Worm (Caenorhabditis elegans) whole organism, young adult: Measurements from ENCODE around the gene flh-2.

Experiments
- B0261.1 ChIP-seq: sonication (generic microtip); optimal IDR thresholded peaks from 2 replicates; lab custom pipeline; 2016; ENCODE audit warnings: mild to moderate bottlenecking, missing genetic modification characterization, moderate library complexity, missing compliant biosample characterization
- F10E7.11 ChIP-seq: sonication (generic microtip); optimal IDR thresholded peaks from 2 replicates; lab custom pipeline; 2017; ENCODE audit warnings: mild to moderate bottlenecking, missing genetic modification characterization, moderate library complexity, missing compliant biosample characterization
- F23B12.7 ChIP-seq: sonication (generic microtip); optimal IDR thresholded peaks from 2 replicates; lab custom pipeline; 2017; ENCODE audit warnings: missing genetic modification characterization, mild to moderate bottlenecking, missing compliant biosample characterization, antibody characterized with exemption, moderate library complexity; ENCODE audit not compliant: insufficient read depth
- F57A8.1 ChIP-seq: fragments of 200-800 bp; sonication (Bioruptor generic); optimal IDR thresholded peaks from 2 replicates; lab custom pipeline; 2018; ENCODE audit warnings: mild to moderate bottlenecking, missing genetic modification characterization, moderate library complexity, missing compliant biosample characterization
- F57C9.4 ChIP-seq: sonication (generic microtip); optimal IDR thresholded peaks from 2 replicates; lab custom pipeline; 2017; ENCODE audit warnings: mild to moderate bottlenecking, missing genetic modification characterization, missing compliant biosample characterization
- Y53F4B.3 ChIP-seq: fragments of 200-800 bp; sonication (Bioruptor generic); IDR thresholded peaks from 2 replicates; pipeline ENCODE4 v1.3.6; 2022; ENCODE audit warnings: missing genetic modification reagents, missing genetic modification characterization, missing compliant biosample characterization
- Y53G8AR.9 ChIP-seq: fragments of 200-800 bp; sonication (Bioruptor generic); conservative IDR thresholded peaks from 2 replicates; pipeline ENCODE4 v1.3.6; 2022; ENCODE audit warnings: missing genetic modification reagents, missing genetic modification characterization, missing compliant biosample characterization
- ZK185.1 ChIP-seq: sonication (generic microtip); optimal IDR thresholded peaks from 2 replicates; lab custom pipeline; 2016; ENCODE audit warnings: mild to moderate bottlenecking, missing genetic modification characterization, missing compliant biosample characterization; ENCODE audit not compliant: poor library complexity, severe bottlenecking
- athp-1 ChIP-seq: sonication (generic microtip); optimal IDR thresholded peaks from 2 replicates; lab custom pipeline; 2017; ENCODE audit warnings: mild to moderate bottlenecking, missing genetic modification characterization, missing compliant biosample characterization
- attf-3 ChIP-seq: fragments of 200-800 bp; sonication (Bioruptor generic); conservative IDR thresholded peaks from 2 replicates; pipeline ENCODE4 v1.3.6; 2022; ENCODE audit warnings: missing genetic modification reagents, missing genetic modification characterization, missing compliant biosample characterization
- ccch-3 ChIP-seq: fragments of 200-800 bp; sonication (Bioruptor generic); optimal IDR thresholded peaks from 2 replicates; lab custom pipeline; 2018; ENCODE audit warnings: mild to moderate bottlenecking, missing genetic modification characterization, missing compliant biosample characterization
- cebp-2 ChIP-seq: fragments of 200-800 bp; sonication (Bioruptor generic); IDR thresholded peaks from 2 replicates; pipeline ENCODE4 v1.3.6; 2022; ENCODE audit warnings: missing genetic modification characterization, missing compliant biosample characterization
- ceh-27 ChIP-seq: fragments of 200-800 bp; sonication (Bioruptor generic); optimal IDR thresholded peaks from 2 replicates; lab custom pipeline; 2018; ENCODE audit warnings: mild to moderate bottlenecking, missing genetic modification characterization, moderate library complexity, missing compliant biosample characterization
- die-1 ChIP-seq: sonication (generic microtip); optimal IDR thresholded peaks from 2 replicates; lab custom pipeline; 2016; ENCODE audit warnings: missing genotype, mild to moderate bottlenecking, missing genetic modification characterization, missing compliant biosample characterization
- dox-1 ChIP-seq: fragments of 200-800 bp; sonication (Bioruptor generic); IDR thresholded peaks from 2 replicates; pipeline ENCODE4 v1.3.6; 2022; ENCODE audit warnings: missing genetic modification reagents, missing genetic modification characterization, missing compliant biosample characterization
- dpff-1 ChIP-seq: sonication (generic microtip); optimal IDR thresholded peaks from 2 replicates; lab custom pipeline; 2017; ENCODE audit warnings: mild to moderate bottlenecking, missing genetic modification characterization, missing compliant biosample characterization
- efl-1 ChIP-seq: fragments of 150-350 bp; optimal IDR thresholded peaks from 2 replicates; lab custom pipeline; 2014; ENCODE audit warnings: missing biosample characterization, missing genetic modification reagents, missing genetic modification characterization
- egl-18 ChIP-seq: fragments of 200-800 bp; sonication (Bioruptor generic); IDR thresholded peaks from 2 replicates; pipeline ENCODE4 v1.3.6; 2022; ENCODE audit warnings: missing genetic modification reagents, missing genetic modification characterization, missing compliant biosample characterization
- egrh-3 ChIP-seq: fragments of 200-800 bp; sonication (Bioruptor generic); IDR thresholded peaks from 2 replicates; pipeline ENCODE4 v1.3.6; 2022; ENCODE audit warnings: missing genetic modification reagents, missing genetic modification characterization, missing compliant biosample characterization
- fkh-3 ChIP-seq: sonication (generic microtip); optimal IDR thresholded peaks from 2 replicates; lab custom pipeline; 2016; ENCODE audit warnings: mild to moderate bottlenecking, missing genetic modification characterization, missing compliant biosample characterization
- hmg-20 ChIP-seq: fragments of 200-800 bp; sonication (Bioruptor generic); IDR thresholded peaks from 2 replicates; pipeline ENCODE4 v1.3.6; 2022; ENCODE audit warnings: missing genetic modification reagents, missing genetic modification characterization, missing compliant biosample characterization
- lin-26 ChIP-seq: fragments of 200-800 bp; sonication (Bioruptor generic); IDR thresholded peaks from 2 replicates; pipeline ENCODE4 v1.3.6; 2022; ENCODE audit warnings: missing genetic modification reagents, missing genetic modification characterization, missing compliant biosample characterization
- lin-35 ChIP-seq, 3 experiments: fragments of 150-350 bp in 2 of 3; sonication (generic microtip) in 1 of 3; optimal IDR thresholded peaks; 2 replicates each; lab custom pipeline; 2014 to 2018; ENCODE audit warnings: missing biosample characterization in 3 of 3, missing genetic modification characterization in 3 of 3, missing genetic modification reagents in 3 of 3
- lin-40 ChIP-seq: sonication (generic microtip); optimal IDR thresholded peaks from 2 replicates; lab custom pipeline; 2016; ENCODE audit warnings: missing genetic modification characterization, mild to moderate bottlenecking, missing compliant biosample characterization, missing genotype, missing genetic modification reagents
- madf-8 ChIP-seq: fragments of 200-800 bp; sonication (Bioruptor generic); conservative IDR thresholded peaks from 2 replicates; pipeline ENCODE4 v1.3.6; 2022; ENCODE audit warnings: missing genetic modification reagents, missing genetic modification characterization, missing compliant biosample characterization
- mcd-1 ChIP-seq: fragments of 200-800 bp; sonication (Bioruptor generic); IDR thresholded peaks from 2 replicates; pipeline ENCODE4 v1.3.6; 2022; ENCODE audit warnings: missing genetic modification reagents, missing genetic modification characterization, missing compliant biosample characterization
- mel-28 ChIP-seq: sonication (generic microtip); optimal IDR thresholded peaks from 2 replicates; lab custom pipeline; 2016; ENCODE audit warnings: borderline replicate concordance, mild to moderate bottlenecking, missing genetic modification characterization, missing compliant biosample characterization
- nhr-120 ChIP-seq: fragments of 200-800 bp; sonication (Bioruptor generic); IDR thresholded peaks from 2 replicates; pipeline ENCODE4 v1.3.6; 2022; ENCODE audit warnings: missing genetic modification characterization, missing compliant biosample characterization
- nhr-179 ChIP-seq: sonication (generic microtip); optimal IDR thresholded peaks from 2 replicates; lab custom pipeline; 2016; ENCODE audit warnings: mild to moderate bottlenecking, missing genetic modification characterization, missing compliant biosample characterization
- rcor-1 ChIP-seq: fragments of 200-800 bp; sonication (Bioruptor generic); IDR thresholded peaks from 2 replicates; pipeline ENCODE4 v1.3.6; 2022; ENCODE audit warnings: missing genetic modification reagents, missing genetic modification characterization, missing compliant biosample characterization
- repo-1 ChIP-seq: sonication (generic microtip); optimal IDR thresholded peaks from 2 replicates; lab custom pipeline; 2017; ENCODE audit warnings: mild to moderate bottlenecking, missing genetic modification characterization, missing compliant biosample characterization
- sdz-38 ChIP-seq: sonication (generic microtip); optimal IDR thresholded peaks from 2 replicates; lab custom pipeline; 2016; ENCODE audit warnings: missing genotype, missing genetic modification characterization, missing compliant biosample characterization
- snpc-1.3 ChIP-seq: sonication (generic microtip); optimal IDR thresholded peaks from 2 replicates; lab custom pipeline; 2017; ENCODE audit warnings: missing genetic modification characterization, mild to moderate bottlenecking, missing compliant biosample characterization, antibody characterized with exemption, moderate library complexity, missing genotype, missing genetic modification reagents; ENCODE audit not compliant: insufficient read depth
- snpc-3.4 ChIP-seq: sonication (generic microtip); optimal IDR thresholded peaks from 2 replicates; lab custom pipeline; 2017; ENCODE audit warnings: missing genetic modification characterization, mild to moderate bottlenecking, missing compliant biosample characterization, antibody characterized with exemption, moderate library complexity, missing genotype, missing genetic modification reagents
- snpc-4 ChIP-seq, 5 experiments: fragments of 150-350 bp in 1 of 5; sonication (generic microtip) in 4 of 5; optimal IDR thresholded peaks; 2 replicates each; lab custom pipeline; 2014 to 2018; ENCODE audit warnings: missing genetic modification characterization in 5 of 5, missing biosample characterization in 3 of 5, antibody characterized with exemption in 2 of 5, mild to moderate bottlenecking in 2 of 5, missing compliant biosample characterization in 2 of 5, missing genotype in 2 of 5, moderate library complexity in 2 of 5, missing genetic modification reagents in 1 of 5
- sptf-2 ChIP-seq: fragments of 200-800 bp; sonication (Bioruptor generic); optimal IDR thresholded peaks from 2 replicates; lab custom pipeline; 2018; ENCODE audit warnings: mild to moderate bottlenecking, missing genetic modification characterization, missing compliant biosample characterization
- tbp1 ChIP-seq: fragments of 200-800 bp; sonication (Bioruptor generic); optimal IDR thresholded peaks from 2 replicates; lab custom pipeline; 2018; ENCODE audit warnings: mild to moderate bottlenecking, missing genetic modification characterization, missing compliant biosample characterization
- tlf-1 ChIP-seq: fragments of 200-800 bp; sonication (Bioruptor generic); optimal IDR thresholded peaks from 2 replicates; lab custom pipeline; 2018; ENCODE audit warnings: mild to moderate bottlenecking, missing genetic modification characterization, missing compliant biosample characterization
- xnd-1 ChIP-seq: sonication (generic microtip); optimal IDR thresholded peaks from 2 replicates; lab custom pipeline; 2016; ENCODE audit warnings: missing genotype, missing genetic modification reagents, missing genetic modification characterization, missing compliant biosample characterization
- zfh-2 ChIP-seq: fragments of 200-800 bp; sonication (Bioruptor generic); conservative IDR thresholded peaks from 2 replicates; pipeline ENCODE4 v1.3.6; 2022; ENCODE audit warnings: missing genetic modification reagents, missing genetic modification characterization, missing compliant biosample characterization
- zim-3 ChIP-seq: sonication (generic microtip); optimal IDR thresholded peaks from 2 replicates; lab custom pipeline; 2017; ENCODE audit warnings: mild to moderate bottlenecking, missing genetic modification characterization, moderate library complexity, missing compliant biosample characterization
- ztf-22 ChIP-seq: fragments of 200-800 bp; sonication (Bioruptor generic); optimal IDR thresholded peaks from 2 replicates; lab custom pipeline; 2018; ENCODE audit warnings: mild to moderate bottlenecking, missing genetic modification characterization, moderate library complexity, missing compliant biosample characterization
- ztf-3 ChIP-seq: fragments of 200-800 bp; sonication (Bioruptor generic); optimal IDR thresholded peaks from 2 replicates; lab custom pipeline; 2018; ENCODE audit warnings: mild to moderate bottlenecking, missing genetic modification characterization, missing compliant biosample characterization

The flh-2 gene

ce11 chrIII:4939267-4939666 is 12.7 kb upstream of the flh-2 start, which contains the start of gene rpb-2:
Gene rpb-2 (plus strand): TSS chrIII:4939567.
- TF ChIP-seq efl-1: no peak
- no peak for TF ChIP-seq ZK185.1 (tag; lab: Kevin White, UChicago)
- 0 out of 2 replicates have a peak, but pooled peaks have one; percentile 17 for TF ChIP-seq Y53G8AR.9 (GFP tag; lab: Robert Waterston, UW)
- TF ChIP-seq zim-3 (tag; lab: Kevin White, UChicago): no peak
- TF ChIP-seq F57C9.4: no peak
- TF ChIP-seq B0261.1 (tag; lab: Kevin White, UChicago): no peak
- TF ChIP-seq Y53F4B.3 (GFP tag; lab: Robert Waterston, UW): no peak

ce11 chrIII:4944213-4944612 is 7.7 kb upstream of the flh-2 start, which contains the start of gene ntl-9:
Gene ntl-9 (plus strand): TSS chrIII:4944513.
- no peak for TF ChIP-seq F57A8.1 (GFP tag; lab: Kevin White, UChicago)
- TF ChIP-seq repo-1 (tag; lab: Kevin White, UChicago): no peak
- TF ChIP-seq egrh-3 (GFP tag; lab: Robert Waterston, UW): no peak
- TF ChIP-seq tbp1 (GFP tag; lab: Kevin White, UChicago): no peak
- TF ChIP-seq efl-1: no peak
- TF ChIP-seq athp-1 (tag; lab: Kevin White, UChicago): no peak
- TF ChIP-seq lin-26 (GFP tag; lab: Robert Waterston, UW): no peak
- no peak for TF ChIP-seq F10E7.11 (tag; lab: Kevin White, UChicago)
- no peak for TF ChIP-seq cebp-2 (GFP tag; lab: Robert Waterston, UW)
- TF ChIP-seq ccch-3 (GFP tag; lab: Kevin White, UChicago): no peak
- no peak for TF ChIP-seq ZK185.1 (tag; lab: Kevin White, UChicago)
- TF ChIP-seq ztf-22 (GFP tag; lab: Kevin White, UChicago): no peak
- TF ChIP-seq die-1 (tag; lab: Kevin White, UChicago): no peak
- no peak for TF ChIP-seq B0261.1 (tag; lab: Kevin White, UChicago)

- TF ChIP-seq zfh-2 (GFP tag; lab: Robert Waterston, UW): peak; percentile 87
- TF ChIP-seq madf-8 (GFP tag; lab: Robert Waterston, UW): no peak
- TF ChIP-seq attf-3: no peak
- TF ChIP-seq mcd-1 (GFP tag; lab: Robert Waterston, UW): no peak
- TF ChIP-seq tlf-1: no peak
- TF ChIP-seq fkh-3 (tag; lab: Kevin White, UChicago): peak; percentile 20
- TF ChIP-seq snpc-4 (GFP tag; optimal IDR thresholded peaks at IDR 0.05; lab: Kevin White, UChicago): no peak
- TF ChIP-seq snpc-4 (tag; optimal IDR thresholded peaks at IDR 0.05; lab: Kevin White, UChicago): no peak
- no peak for TF ChIP-seq snpc-1.3 (tag; lab: Kevin White, UChicago)
- TF ChIP-seq ceh-27 (GFP tag; lab: Kevin White, UChicago): no peak
- TF ChIP-seq egrh-3 (GFP tag; lab: Robert Waterston, UW): peak; percentile 71
- TF ChIP-seq athp-1 (tag; lab: Kevin White, UChicago): no peak
- TF ChIP-seq hmg-20: no peak
- no peak for TF ChIP-seq sptf-2 (GFP tag; lab: Kevin White, UChicago)
- no peak for TF ChIP-seq lin-35 (GFP tag; optimal IDR thresholded peaks at IDR 0.05; lab: Kevin White, UChicago)
- no peak for TF ChIP-seq nhr-179 (tag; lab: Kevin White, UChicago)
- TF ChIP-seq rcor-1 (GFP tag; lab: Robert Waterston, UW): 0 out of 2 replicates have a peak, but pooled peaks have one; percentile 15
- no peak for TF ChIP-seq lin-40 (tag; lab: Kevin White, UChicago)
- no peak for TF ChIP-seq dpff-1
- no peak for TF ChIP-seq egl-18 (GFP tag; lab: Robert Waterston, UW)
- TF ChIP-seq efl-1: no peak
- TF ChIP-seq mel-28 (tag; lab: Kevin White, UChicago): no peak
- TF ChIP-seq snpc-3.4 (tag; lab: Kevin White, UChicago): no peak
- TF ChIP-seq ztf-3 (GFP tag; lab: Kevin White, UChicago): no peak
- no peak for TF ChIP-seq dox-1
- no peak for TF ChIP-seq xnd-1 (tag; lab: Kevin White, UChicago)
- TF ChIP-seq sdz-38 (tag; lab: Kevin White, UChicago): no peak
- no peak for TF ChIP-seq F23B12.7 (tag; lab: Kevin White, UChicago)
- no peak for TF ChIP-seq nhr-120
Measured at ce11 chrIII:4947352-4947751, 4.6 kb upstream of the flh-2 start.
